Worm (Caenorhabditis elegans) whole organism, late embryonic: Measurements from ENCODE around the gene cht-6.

Experiments used
- C08G9.2 ChIP-seq: sonication (generic microtip); optimal IDR thresholded peaks from 2 replicates; lab custom pipeline; 2016; ENCODE audit warnings: mild to moderate bottlenecking, missing genetic modification characterization, moderate library complexity, missing compliant biosample characterization
- C38D4.7 ChIP-seq: fragments of 200-800 bp; sonication (Bioruptor generic); optimal IDR thresholded peaks from 2 replicates; lab custom pipeline; 2018; ENCODE audit warnings: mild to moderate bottlenecking, missing genetic modification characterization, moderate library complexity, missing compliant biosample characterization
- K02D7.2 ChIP-seq: sonication (generic microtip); optimal IDR thresholded peaks from 2 replicates; lab custom pipeline; 2017; ENCODE audit warnings: mild to moderate bottlenecking, missing genetic modification characterization, missing compliant biosample characterization
- K09A11.1 ChIP-seq: sonication (generic microtip); optimal IDR thresholded peaks from 2 replicates; lab custom pipeline; 2017; ENCODE audit warnings: antibody characterized with exemption, mild to moderate bottlenecking, missing genetic modification characterization, missing compliant biosample characterization; ENCODE audit not compliant: insufficient read depth
- Y22D7AL.16 ChIP-seq: sonication (generic microtip); optimal IDR thresholded peaks from 2 replicates; lab custom pipeline; 2016; ENCODE audit warnings: missing genetic modification characterization, missing compliant biosample characterization
- ahr-1 ChIP-seq: sonication (generic microtip); optimal IDR thresholded peaks from 2 replicates; lab custom pipeline; 2016; ENCODE audit warnings: missing genetic modification characterization, missing compliant biosample characterization
- ceh-14 ChIP-seq: sonication (generic microtip); optimal IDR thresholded peaks from 2 replicates; lab custom pipeline; 2016; ENCODE audit warnings: missing genotype, missing genetic modification characterization, missing compliant biosample characterization
- ceh-18 ChIP-seq: sonication (generic microtip); optimal IDR thresholded peaks from 2 replicates; lab custom pipeline; 2016; ENCODE audit warnings: missing genetic modification characterization, missing compliant biosample characterization
- ceh-2 ChIP-seq: sonication (generic microtip); optimal IDR thresholded peaks from 2 replicates; lab custom pipeline; 2016; ENCODE audit warnings: missing genotype, missing genetic modification characterization, missing compliant biosample characterization
- ceh-30 ChIP-seq: fragments of 150-350 bp; optimal IDR thresholded peaks from 2 replicates; lab custom pipeline; 2014; ENCODE audit warnings: missing biosample characterization, missing genetic modification characterization
- ceh-34 ChIP-seq: sonication (generic microtip); optimal IDR thresholded peaks from 2 replicates; lab custom pipeline; 2016; ENCODE audit warnings: mild to moderate bottlenecking, missing genetic modification characterization, missing compliant biosample characterization
- ceh-48 ChIP-seq: sonication (generic microtip); optimal IDR thresholded peaks from 2 replicates; lab custom pipeline; 2016; ENCODE audit warnings: missing genetic modification characterization, inconsistent platforms, missing compliant biosample characterization
- ceh-6 ChIP-seq: fragments of 200-800 bp; sonication (Bioruptor generic); optimal IDR thresholded peaks from 2 replicates; lab custom pipeline; 2018; ENCODE audit warnings: mild to moderate bottlenecking, missing genetic modification characterization, missing compliant biosample characterization
- ceh-9 ChIP-seq: sonication (generic microtip); optimal IDR thresholded peaks from 2 replicates; lab custom pipeline; 2016; ENCODE audit warnings: mild to moderate bottlenecking, missing genetic modification characterization, inconsistent platforms, missing compliant biosample characterization
- che-1 ChIP-seq: sonication (generic microtip); optimal IDR thresholded peaks from 2 replicates; lab custom pipeline; 2016; ENCODE audit warnings: mild to moderate bottlenecking, missing genetic modification characterization, missing compliant biosample characterization
- elt-2 ChIP-seq: sonication (generic microtip); optimal IDR thresholded peaks from 2 replicates; lab custom pipeline; 2016; ENCODE audit warnings: missing genetic modification reagents, missing genetic modification characterization, missing compliant biosample characterization
- eyg-1 ChIP-seq: sonication (generic microtip); optimal IDR thresholded peaks from 2 replicates; lab custom pipeline; 2016; ENCODE audit warnings: missing genotype, missing genetic modification characterization, missing compliant biosample characterization
- fax-1 ChIP-seq: sonication (generic microtip); optimal IDR thresholded peaks from 2 replicates; lab custom pipeline; 2016; ENCODE audit warnings: missing genotype, missing genetic modification characterization, missing compliant biosample characterization
- fkh-10 ChIP-seq: fragments of 150-350 bp; optimal IDR thresholded peaks from 2 replicates; lab custom pipeline; 2014; ENCODE audit warnings: missing biosample characterization, missing genetic modification reagents, missing genetic modification characterization
- gmeb-2 ChIP-seq: sonication (generic microtip); optimal IDR thresholded peaks from 2 replicates; lab custom pipeline; 2016; ENCODE audit warnings: missing genetic modification characterization, inconsistent platforms, missing compliant biosample characterization
- hlh-13 ChIP-seq: fragments of 200-800 bp; sonication (Bioruptor generic); optimal IDR thresholded peaks from 2 replicates; lab custom pipeline; 2018; ENCODE audit warnings: mild to moderate bottlenecking, missing genetic modification characterization, missing compliant biosample characterization
- hlh-30 ChIP-seq: sonication (generic microtip); optimal IDR thresholded peaks from 2 replicates; lab custom pipeline; 2017; ENCODE audit warnings: antibody characterized with exemption, missing genetic modification characterization, missing compliant biosample characterization; ENCODE audit not compliant: insufficient read depth
- hlh-6 ChIP-seq: sonication (generic microtip); optimal IDR thresholded peaks from 2 replicates; lab custom pipeline; 2016; ENCODE audit warnings: missing genotype, missing genetic modification characterization, missing compliant biosample characterization
- hlh-8 ChIP-seq: sonication (generic microtip); optimal IDR thresholded peaks from 2 replicates; lab custom pipeline; 2016; ENCODE audit warnings: missing genotype, missing genetic modification characterization, missing compliant biosample characterization
- lim-6 ChIP-seq: sonication (generic microtip); optimal IDR thresholded peaks from 2 replicates; lab custom pipeline; 2016; ENCODE audit warnings: missing genetic modification characterization, missing compliant biosample characterization
- madf-2 ChIP-seq: sonication (generic microtip); optimal IDR thresholded peaks from 2 replicates; lab custom pipeline; 2017; ENCODE audit warnings: missing genetic modification characterization, missing compliant biosample characterization
- mec-3 ChIP-seq: sonication (generic microtip); optimal IDR thresholded peaks from 2 replicates; lab custom pipeline; 2016; ENCODE audit warnings: borderline replicate concordance, missing genetic modification characterization, missing compliant biosample characterization
- nfya-1 ChIP-seq: sonication (generic microtip); optimal IDR thresholded peaks from 2 replicates; lab custom pipeline; 2017; ENCODE audit warnings: missing genetic modification characterization, mild to moderate bottlenecking, missing compliant biosample characterization, antibody characterized with exemption, moderate library complexity
- pax-1 ChIP-seq: fragments of 150-350 bp; optimal IDR thresholded peaks from 2 replicates; lab custom pipeline; 2014; ENCODE audit warnings: missing biosample characterization, missing genetic modification characterization
- pha-2 ChIP-seq: sonication (generic microtip); optimal IDR thresholded peaks from 2 replicates; lab custom pipeline; 2017; ENCODE audit warnings: mild to moderate bottlenecking, missing genetic modification characterization, missing compliant biosample characterization
- pqm-1 ChIP-seq: sonication (generic microtip); optimal IDR thresholded peaks from 2 replicates; lab custom pipeline; 2016; ENCODE audit warnings: missing genetic modification characterization, missing compliant biosample characterization
- pros-1 ChIP-seq: fragments of 150-350 bp; optimal IDR thresholded peaks from 2 replicates; lab custom pipeline; 2014; ENCODE audit warnings: missing biosample characterization, missing genetic modification reagents, missing genetic modification characterization
- rnt-1 ChIP-seq: sonication (generic microtip); optimal IDR thresholded peaks from 2 replicates; lab custom pipeline; 2016; ENCODE audit warnings: missing genetic modification characterization, missing compliant biosample characterization
- sox-4 ChIP-seq: sonication (generic microtip); optimal IDR thresholded peaks from 2 replicates; lab custom pipeline; 2017; ENCODE audit warnings: mild to moderate bottlenecking, missing genetic modification characterization, inconsistent platforms, missing compliant biosample characterization
- tbx-2 ChIP-seq: sonication (generic microtip); optimal IDR thresholded peaks from 2 replicates; lab custom pipeline; 2016; ENCODE audit warnings: missing genetic modification characterization, missing compliant biosample characterization
- unc-42 ChIP-seq: sonication (generic microtip); optimal IDR thresholded peaks from 2 replicates; lab custom pipeline; 2016; ENCODE audit warnings: missing genotype, missing genetic modification characterization, missing compliant biosample characterization
- unc-86 ChIP-seq: sonication (generic microtip); optimal IDR thresholded peaks from 2 replicates; lab custom pipeline; 2016; ENCODE audit warnings: missing genetic modification characterization, missing compliant biosample characterization
- ztf-16 ChIP-seq: sonication (generic microtip); optimal IDR thresholded peaks from 2 replicates; lab custom pipeline; 2017; ENCODE audit warnings: missing genetic modification characterization, missing compliant biosample characterization

Gene cht-6

ce11 chrV:6399831-6400230, 15.0 kb upstream of the cht-6 start, which contains the start of gene gfi-1:
Gene gfi-1, minus strand, starts transcription at chrV:6399931.
- TF ChIP-seq K02D7.2 (no peak), fkh-10 (no peak), che-1 (tag; lab: Kevin White, UChicago) (no peak), sox-4 (no peak), ceh-18 (tag; lab: Kevin White, UChicago) (no peak), ceh-30 (tag; lab: Kevin White, UChicago) (no peak), pha-2 (tag; lab: Kevin White, UChicago) (no peak), unc-86 (no peak), elt-2 (tag; lab: Kevin White, UChicago) (no peak), hlh-8 (tag; lab: Kevin White, UChicago) (no peak), pax-1 (tag; lab: Kevin White, UChicago) (no peak), mec-3 (no peak), madf-2 (tag; lab: Kevin White, UChicago) (no peak), eyg-1 (no peak), ceh-2 (tag; lab: Kevin White, UChicago) (no peak), lim-6 (tag; lab: Kevin White, UChicago) (no peak), hlh-30 (tag; lab: Kevin White, UChicago) (no peak)

DNA sequence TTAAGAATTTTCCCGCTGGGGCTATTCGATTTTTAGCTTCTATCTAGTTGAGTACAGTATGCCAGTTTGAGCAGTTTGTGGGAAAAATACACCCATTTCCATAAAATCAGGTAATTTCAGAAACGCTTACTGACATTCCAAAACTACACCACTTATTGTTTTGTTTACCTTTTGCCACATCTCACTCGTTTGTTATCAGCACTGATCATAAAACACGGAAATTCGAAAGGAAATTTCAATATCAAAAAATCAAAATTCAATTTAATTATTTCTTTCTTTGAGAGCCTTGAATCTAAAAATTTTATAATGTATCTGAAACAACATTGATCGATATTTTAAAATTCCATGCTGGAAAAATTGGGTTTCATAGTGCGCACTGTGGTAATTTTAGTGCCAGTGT, 14.3 kb upstream of the cht-6 start:
- no peak for TF ChIP-seq C08G9.2 (tag; lab: Kevin White, UChicago)
- TF ChIP-seq K09A11.1 (tag; lab: Kevin White, UChicago), result no peak
- no peak for TF ChIP-seq ceh-14
- no peak for TF ChIP-seq pros-1 (tag; lab: Kevin White, UChicago)
- no peak for TF ChIP-seq ceh-6 (GFP tag; lab: Kevin White, UChicago)

DNA sequence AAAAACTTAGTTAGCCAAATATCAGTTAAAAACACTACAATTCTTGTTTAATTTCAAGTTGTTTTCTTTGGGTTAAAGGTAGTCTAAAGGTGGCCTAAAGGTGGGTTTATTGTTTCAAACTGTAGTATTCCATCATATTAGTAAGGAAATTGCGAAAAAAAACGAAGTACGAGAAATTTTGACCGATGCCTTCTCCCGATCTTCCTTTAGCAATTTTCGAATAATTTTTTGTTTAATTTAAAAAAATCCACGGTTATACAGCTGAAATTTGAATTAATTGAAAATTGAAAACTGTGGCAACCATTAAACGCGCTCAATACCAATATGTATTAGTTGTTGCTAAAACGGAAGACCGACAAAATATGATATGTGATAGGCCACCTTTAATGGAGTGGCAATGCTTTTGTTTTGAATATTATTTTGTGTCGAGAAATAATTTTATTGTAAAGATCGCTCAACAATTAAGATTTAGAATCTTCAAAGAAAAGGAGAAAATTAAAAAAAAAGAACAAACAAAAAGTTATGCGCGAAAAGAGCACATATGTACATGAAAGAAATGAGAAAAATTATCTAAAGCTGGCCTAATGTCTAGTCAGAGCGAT, 13.7 kb upstream of the cht-6 start:
- TF ChIP-seq rnt-1 (tag; lab: Kevin White, UChicago), result no peak
- TF ChIP-seq ceh-30 (tag; lab: Kevin White, UChicago), result no peak
- no peak for TF ChIP-seq hlh-6
- TF ChIP-seq hlh-30 (tag; lab: Kevin White, UChicago), result no peak
- TF ChIP-seq fax-1 (tag; lab: Kevin White, UChicago), result no peak
- TF ChIP-seq unc-42 (tag; lab: Kevin White, UChicago), result no peak
- TF ChIP-seq ceh-48 (tag; lab: Kevin White, UChicago), result no peak
- no peak for TF ChIP-seq ahr-1 (tag; lab: Kevin White, UChicago)
- no peak for TF ChIP-seq Y22D7AL.16 (tag; lab: Kevin White, UChicago)
- TF ChIP-seq ceh-9, result no peak
- no peak for TF ChIP-seq gmeb-2
- no peak for TF ChIP-seq lim-6 (tag; lab: Kevin White, UChicago)
- TF ChIP-seq pqm-1, result no peak
- no peak for TF ChIP-seq ztf-16
- TF ChIP-seq nfya-1 (tag; lab: Kevin White, UChicago), result no peak
- TF ChIP-seq ceh-14, result no peak

DNA sequence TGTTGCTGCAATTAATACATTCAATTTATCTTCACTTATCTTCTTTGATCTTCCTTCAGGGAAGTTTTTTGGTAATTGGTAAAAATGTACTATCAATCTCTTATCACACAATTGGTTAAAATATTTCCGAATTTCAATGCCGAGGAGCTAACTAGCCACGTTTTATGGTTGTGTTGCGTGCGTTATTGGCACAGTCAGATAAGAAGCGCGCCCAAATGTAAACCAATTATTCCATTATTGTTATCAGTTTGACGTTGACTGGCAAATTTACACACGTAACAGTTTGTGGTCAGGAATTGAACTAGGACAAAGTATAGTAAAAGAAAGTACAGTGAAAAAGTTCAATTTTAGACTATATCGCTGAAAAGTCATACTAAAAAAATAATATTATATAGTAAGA, 7.2 kb upstream of the cht-6 start:
- no peak for TF ChIP-seq lim-6 (tag; lab: Kevin White, UChicago)
- no peak for TF ChIP-seq tbx-2 (tag; lab: Kevin White, UChicago)
- TF ChIP-seq elt-2 (tag; lab: Kevin White, UChicago), result peak; percentile 13
- TF ChIP-seq, all 69 proteins: peak for 1

- TF ChIP-seq unc-42 (tag; lab: Kevin White, UChicago) (no peak), hlh-13 (no peak), pha-2 (tag; lab: Kevin White, UChicago) (no peak), C38D4.7 (GFP tag; lab: Kevin White, UChicago) (no peak), ceh-34 (tag; lab: Kevin White, UChicago) (no peak)
These were observed 6.0 kb upstream of the cht-6 start, which contains the start of gene bcf-1 for ce11 chrV:6408733-6409227. Gene bcf-1, minus strand, starts transcription at chrV:6408783.
